Fruit fly (Drosophila melanogaster) whole organism, embryonic: ENCODE data around the gene CG3457.

ENCODE experiments used
- ATbp ChIP-seq: fragments of 200-800 bp; sonication (Bioruptor generic); optimal IDR thresholded peaks from 2 replicates; lab custom pipeline; 2017; ENCODE audit warnings: missing biosample characterization, mild to moderate bottlenecking, missing genetic modification characterization, missing genetic modification reagents
- Atf3 ChIP-seq: fragments of 200-800 bp; sonication (Bioruptor generic); optimal IDR thresholded peaks from 3 replicates; lab custom pipeline; 2016; ENCODE audit warnings: missing biosample characterization, missing genetic modification characterization
- Atf6 ChIP-seq: fragments of 200-800 bp; sonication (Bioruptor generic); IDR thresholded peaks from 2 replicates; pipeline ENCODE4 v1.3.6; 2022; ENCODE audit warnings: missing biosample characterization, missing genetic modification characterization
- CG13287 ChIP-seq: fragments of 200-800 bp; sonication (Bioruptor generic); IDR thresholded peaks from 2 replicates; pipeline ENCODE4 v1.3.6; 2022; ENCODE audit warnings: missing biosample characterization, missing genetic modification characterization; ENCODE audit not compliant: partially characterized antibody
- CG16813 ChIP-seq: fragments of 200-800 bp; sonication (Bioruptor generic); IDR thresholded peaks from 3 replicates; pipeline ENCODE4 v1.3.6; 2022; ENCODE audit warnings: missing biosample characterization, missing genetic modification characterization; ENCODE audit not compliant: partially characterized antibody
- CG17328 ChIP-seq: fragments of 200-800 bp; sonication (Bioruptor generic); IDR thresholded peaks from 2 replicates; pipeline ENCODE4 v1.3.6; 2022; ENCODE audit warnings: missing biosample characterization, missing genetic modification characterization
- CG17829 ChIP-seq: fragments of 200-800 bp; optimal IDR thresholded peaks from 2 replicates; lab custom pipeline; 2019; ENCODE audit warnings: missing biosample characterization, mild to moderate bottlenecking, missing genetic modification characterization, moderate library complexity
- CG33557 ChIP-seq: fragments of 200-800 bp; sonication (Bioruptor generic); optimal IDR thresholded peaks from 2 replicates; lab custom pipeline; 2019; ENCODE audit warnings: missing biosample characterization, mild to moderate bottlenecking, missing genetic modification characterization, moderate library complexity
- CG3995 ChIP-seq: fragments of 200-800 bp; sonication (Bioruptor generic); optimal IDR thresholded peaks from 3 replicates; lab custom pipeline; 2016; ENCODE audit warnings: missing biosample characterization, missing genetic modification characterization
- CG4404 ChIP-seq: fragments of 200-800 bp; sonication (Bioruptor generic); IDR thresholded peaks from 2 replicates; pipeline ENCODE4 v1.3.6; 2022; ENCODE audit warnings: missing biosample characterization, missing genetic modification characterization
- CG6791 ChIP-seq: fragments of 200-800 bp; sonication (Bioruptor generic); IDR thresholded peaks from 3 replicates; pipeline ENCODE4 v1.3.6; 2022; ENCODE audit warnings: missing biosample characterization, missing genetic modification characterization; ENCODE audit not compliant: partially characterized antibody
- CG9797 ChIP-seq: fragments of 200-800 bp; sonication (Bioruptor generic); optimal IDR thresholded peaks from 3 replicates; lab custom pipeline; 2018; ENCODE audit warnings: missing biosample characterization, mild to moderate bottlenecking, missing genetic modification characterization
- CkIIα-i1 ChIP-seq: fragments of 200-800 bp; sonication (Bioruptor generic); IDR thresholded peaks from 2 replicates; pipeline ENCODE4 v1.3.6; 2022; ENCODE audit warnings: missing biosample characterization, missing genetic modification characterization
- Dad ChIP-seq: fragments of 200-800 bp; sonication (Bioruptor generic); optimal IDR thresholded peaks from 3 replicates; lab custom pipeline; 2016; ENCODE audit warnings: missing biosample characterization, missing genetic modification characterization
- Dip3 ChIP-seq: fragments of 200-800 bp; sonication (Bioruptor generic); optimal IDR thresholded peaks from 3 replicates; lab custom pipeline; 2016; ENCODE audit warnings: missing biosample characterization, missing genetic modification characterization
- Dll ChIP-seq: fragments of 200-800 bp; sonication (Bioruptor generic); IDR thresholded peaks from 4 replicates; pipeline ENCODE4 v1.3.6; 2022; ENCODE audit warnings: missing biosample characterization, missing genetic modification characterization; ENCODE audit not compliant: partially characterized antibody
- Doc3 ChIP-seq: fragments of 200-800 bp; sonication (Bioruptor generic); IDR thresholded peaks from 3 replicates; pipeline ENCODE4 v1.3.6; 2022; ENCODE audit warnings: missing biosample characterization, missing genetic modification characterization; ENCODE audit not compliant: partially characterized antibody
- Dp ChIP-seq: fragments of 200-800 bp; sonication (Bioruptor generic); optimal IDR thresholded peaks from 2 replicates; lab custom pipeline; 2018; ENCODE audit warnings: missing biosample characterization, mild to moderate bottlenecking, missing genetic modification characterization, moderate library complexity
- E2f2 ChIP-seq: fragments of 200-800 bp; sonication (Bioruptor generic); IDR thresholded peaks from 2 replicates; pipeline ENCODE4 v1.3.6; 2022; ENCODE audit warnings: missing biosample characterization, missing genetic modification characterization
- Ets65A ChIP-seq: fragments of 200-800 bp; sonication (Bioruptor generic); peaks from one replicate; lab custom pipeline; 2016; ENCODE audit warnings: missing biosample characterization, missing genetic modification characterization
- Ets97D ChIP-seq: fragments of 200-800 bp; sonication (Bioruptor generic); optimal IDR thresholded peaks from 3 replicates; lab custom pipeline; 2016; ENCODE audit warnings: missing biosample characterization, missing genetic modification characterization
- Fer1 ChIP-seq: fragments of 200-800 bp; sonication (Bioruptor generic); optimal IDR thresholded peaks from 2 replicates; lab custom pipeline; 2017; ENCODE audit warnings: missing biosample characterization, mild to moderate bottlenecking, missing genetic modification characterization
- HLH3B ChIP-seq: fragments of 200-800 bp; sonication (Bioruptor generic); IDR thresholded peaks from 2 replicates; pipeline ENCODE4 v1.3.6; 2022; ENCODE audit warnings: missing biosample characterization, missing genetic modification characterization
- HmgD ChIP-seq: fragments of 200-800 bp; sonication (Bioruptor generic); optimal IDR thresholded peaks from 3 replicates; lab custom pipeline; 2016; ENCODE audit warnings: missing biosample characterization, missing genetic modification characterization
- Hr78 ChIP-seq, 2 experiments: fragments of 200-800 bp in 1 of 2; fragments of >200 bp in 1 of 2; sonication (Bioruptor generic) in 1 of 2; optimal IDR thresholded peaks; 2 replicates each; lab custom pipeline; 2017 to 2019; ENCODE audit warnings: missing biosample characterization in 2 of 2, missing genetic modification characterization in 2 of 2, mild to moderate bottlenecking in 1 of 2, moderate library complexity in 1 of 2
- MESR4 ChIP-seq: fragments of 200-800 bp; sonication (Bioruptor generic); optimal IDR thresholded peaks from 2 replicates; lab custom pipeline; 2018; ENCODE audit warnings: missing biosample characterization, mild to moderate bottlenecking, missing genetic modification characterization, moderate library complexity
- Max ChIP-seq: fragments of 200-800 bp; sonication (Bioruptor generic); optimal IDR thresholded peaks from 2 replicates; lab custom pipeline; 2016; ENCODE audit warnings: missing biosample characterization, mild to moderate bottlenecking, missing genetic modification characterization
- Scr ChIP-seq: fragments of 200-800 bp; sonication (Bioruptor generic); IDR thresholded peaks from 2 replicates; pipeline ENCODE4 v1.3.6; 2022; ENCODE audit warnings: missing biosample characterization, missing genetic modification characterization; ENCODE audit not compliant: partially characterized antibody
- az2 ChIP-seq: fragments of 200-800 bp; sonication (Bioruptor generic); optimal IDR thresholded peaks from 3 replicates; lab custom pipeline; 2016; ENCODE audit warnings: missing biosample characterization, missing genetic modification characterization
- btn ChIP-seq: fragments of 200-800 bp; sonication (Bioruptor generic); optimal IDR thresholded peaks from 2 replicates; lab custom pipeline; 2016; ENCODE audit warnings: missing biosample characterization, missing genetic modification characterization
- chinmo ChIP-seq: fragments of 200-800 bp; sonication (Bioruptor generic); IDR thresholded peaks from 4 replicates; pipeline ENCODE4 v1.3.6; 2022; ENCODE audit warnings: missing biosample characterization, missing genetic modification characterization; ENCODE audit not compliant: partially characterized antibody
- esg ChIP-seq: fragments of 200-800 bp; sonication (Bioruptor generic); conservative IDR thresholded peaks from 2 replicates; pipeline ENCODE4 v1.3.6; 2022; ENCODE audit warnings: missing biosample characterization, missing genetic modification characterization
- eve ChIP-seq, 2 experiments: fragments of >200 bp; optimal IDR thresholded peaks; 2 replicates each; lab custom pipeline; 2017; ENCODE audit warnings: missing biosample characterization in 2 of 2, missing genetic modification characterization in 2 of 2
- fu2 ChIP-seq: fragments of 200-800 bp; sonication (Bioruptor generic); optimal IDR thresholded peaks from 2 replicates; lab custom pipeline; 2016; ENCODE audit warnings: missing biosample characterization, missing genetic modification characterization
- hb ChIP-seq: fragments of 200-800 bp; sonication (Bioruptor generic); IDR thresholded peaks from 3 replicates; pipeline ENCODE4 v1.3.6; 2022; ENCODE audit warnings: missing biosample characterization, missing genetic modification characterization; ENCODE audit not compliant: partially characterized antibody
- inv ChIP-seq: fragments of 200-800 bp; sonication (Bioruptor generic); IDR thresholded peaks from 2 replicates; pipeline ENCODE4 v1.3.6; 2022; ENCODE audit warnings: missing biosample characterization, missing genetic modification characterization; ENCODE audit not compliant: partially characterized antibody
- kay ChIP-seq: fragments of 200-800 bp; sonication (Bioruptor generic); optimal IDR thresholded peaks from 2 replicates; lab custom pipeline; 2016; ENCODE audit warnings: missing biosample characterization, missing genetic modification characterization
- pb ChIP-seq: fragments of 200-800 bp; sonication (Bioruptor generic); optimal IDR thresholded peaks from 3 replicates; lab custom pipeline; 2016; ENCODE audit warnings: missing biosample characterization, missing genetic modification characterization
- pzg ChIP-seq: fragments of 200-800 bp; sonication (Bioruptor generic); optimal IDR thresholded peaks from 3 replicates; lab custom pipeline; 2018; ENCODE audit warnings: missing biosample characterization, mild to moderate bottlenecking, missing genetic modification characterization, moderate library complexity
- run ChIP-seq: fragments of 200-800 bp; sonication (Bioruptor generic); optimal IDR thresholded peaks from 3 replicates; lab custom pipeline; 2018; ENCODE audit warnings: missing biosample characterization, mild to moderate bottlenecking, missing genetic modification characterization
- sna ChIP-seq: fragments of 200-800 bp; sonication (Bioruptor generic); IDR thresholded peaks from 2 replicates; pipeline ENCODE4 v1.3.6; 2022; ENCODE audit warnings: missing biosample characterization, missing genetic modification characterization; ENCODE audit not compliant: partially characterized antibody
- ssp ChIP-seq: fragments of 200-800 bp; sonication (Bioruptor generic); IDR thresholded peaks from 2 replicates; pipeline ENCODE4 v1.3.6; 2022; ENCODE audit warnings: missing biosample characterization, missing genetic modification characterization
- zfh2 ChIP-seq: fragments of 200-800 bp; sonication (Bioruptor generic); optimal IDR thresholded peaks from 2 replicates; lab custom pipeline; 2016; ENCODE audit warnings: missing biosample characterization, missing genetic modification characterization

Gene CG3457

dm6 chrX:2145114-2145513 is 42.5 kb upstream of the CG3457 start, which contains the start of gene Pgd (continued):
- TF ChIP-seq Ets97D (GFP tag; lab: Kevin White, UChicago) = no peak
- TF ChIP-seq btn (GFP tag; lab: Kevin White, UChicago) = no peak
- no peak for TF ChIP-seq CG33557 (GFP tag; lab: Kevin White, UChicago)
- TF ChIP-seq sna (GFP tag; lab: Robert Waterston, UW) = peak; percentile 55
- no peak for TF ChIP-seq CG17829
- no peak for TF ChIP-seq Atf3
- no peak for TF ChIP-seq CG17328 (GFP tag; lab: Robert Waterston, UW)
- TF ChIP-seq ssp = no peak
- TF ChIP-seq CG13287 (GFP tag; lab: Robert Waterston, UW) = peak; percentile 79
- TF ChIP-seq inv (GFP tag; lab: Robert Waterston, UW) = peak; percentile 34; the same call in 1 of the 2 replicates
- peak; percentile 58; the same call in 2 of the 3 replicates for TF ChIP-seq Doc3 (GFP tag; lab: Robert Waterston, UW)
- no peak for TF ChIP-seq run (tag; lab: Kevin White, UChicago)
- peak; percentile 45 for TF ChIP-seq Ets65A (GFP tag; lab: Kevin White, UChicago)
- TF ChIP-seq chinmo (GFP tag; lab: Robert Waterston, UW) = peak; percentile 70; the same call in 1 of the 4 replicates
- TF ChIP-seq eve (GFP tag; optimal IDR thresholded peaks at IDR 0.05; lab: Kevin White, UChicago) = no peak
- no peak for TF ChIP-seq CG4404 (GFP tag; lab: Robert Waterston, UW)
- no peak for TF ChIP-seq CkIIα-i1 (GFP tag; lab: Robert Waterston, UW)
- TF ChIP-seq Fer1 (GFP tag; lab: Kevin White, UChicago) = peak; percentile 37
- peak; percentile 57; the same call in 2 of the 4 replicates for TF ChIP-seq Dll
- no peak for TF ChIP-seq zfh2
- TF ChIP-seq az2 = no peak
- peak in 1 of 2 experiments; percentile 23 for TF ChIP-seq Hr78 (GFP tag; optimal IDR thresholded peaks at IDR 0.05; lab: Kevin White, UChicago)
- no peak for TF ChIP-seq HLH3B (GFP tag; lab: Robert Waterston, UW)
- peak; percentile 44 for TF ChIP-seq Scr (GFP tag; lab: Robert Waterston, UW)
- no peak for TF ChIP-seq fu2
- no peak for TF ChIP-seq Max
- no peak for TF ChIP-seq Dip3 (GFP tag; lab: Kevin White, UChicago)
- TF ChIP-seq Dad (GFP tag; lab: Kevin White, UChicago) = no peak
- TF ChIP-seq pb (GFP tag; lab: Kevin White, UChicago) = no peak
- TF ChIP-seq CG3995 (GFP tag; lab: Kevin White, UChicago) = no peak
- no peak for TF ChIP-seq Atf6 (GFP tag; lab: Robert Waterston, UW)
- TF ChIP-seq hb = no peak
- TF ChIP-seq CG16813 (GFP tag; lab: Robert Waterston, UW) = peak; percentile 47; the same call in 1 of the 3 replicates
- TF ChIP-seq pzg = peak; percentile 56
- TF ChIP-seq esg (GFP tag; lab: Robert Waterston, UW) = no peak
- TF ChIP-seq HmgD (GFP tag; lab: Kevin White, UChicago) = no peak
- peak; percentile 75 for TF ChIP-seq Dp (GFP tag; lab: Kevin White, UChicago)
- peak; percentile 82 for TF ChIP-seq E2f2 (GFP tag; lab: Robert Waterston, UW)
- no peak for TF ChIP-seq ATbp (GFP tag; lab: Kevin White, UChicago)
- peak; percentile 12 for TF ChIP-seq MESR4 (GFP tag; lab: Kevin White, UChicago)
- no peak for TF ChIP-seq CG9797 (GFP tag; lab: Kevin White, UChicago)
- TF ChIP-seq CG6791 (GFP tag; lab: Robert Waterston, UW) = peak; percentile 60; the same call in 2 of the 3 replicates
- TF ChIP-seq kay (GFP tag; lab: Kevin White, UChicago) = no peak
- TF ChIP-seq, all 482 proteins: peak for 49
